Worm (Caenorhabditis elegans): ENCODE data around the gene paic-1.

The paic-1 gene

ce11 chrII:4372406-4372805, at the start of gene paic-1:
Gene paic-1, minus strand, starts transcription at chrII:4372525.
- TF ChIP-seq dao-5 (tag; optimal IDR thresholded peaks at IDR 0.05) (no peak), him-1 (tag; optimal IDR thresholded peaks at IDR 0.05) (no peak), W03F9.2 (tag; optimal IDR thresholded peaks at IDR 0.05) (no peak)

- no peak for TF ChIP-seq him-1 (tag; optimal IDR thresholded peaks at IDR 0.05)
- no peak for TF ChIP-seq W03F9.2 (tag; optimal IDR thresholded peaks at IDR 0.05)
- TF ChIP-seq dao-5 (tag; optimal IDR thresholded peaks at IDR 0.05), result no peak
Measured at ce11 chrII:4419956-4420355, 47.6 kb upstream of the paic-1 start, which contains the start of gene bpnt-1. Gene bpnt-1, plus strand, starts transcription at chrII:4420256.

- TF ChIP-seq W03F9.2 (tag; optimal IDR thresholded peaks at IDR 0.05) (no peak), him-1 (tag; optimal IDR thresholded peaks at IDR 0.05) (no peak), dao-5 (tag; optimal IDR thresholded peaks at IDR 0.05) (no peak)
Measured at ce11 chrII:4417333-4417732, 45.0 kb upstream of the paic-1 start, which contains the start of gene sod-5. Gene sod-5, plus strand, starts transcription at chrII:4417633.

ce11 chrII:4409650-4410049, 37.3 kb upstream of the paic-1 start:
- no peak for TF ChIP-seq dao-5 (tag; optimal IDR thresholded peaks at IDR 0.05)

ce11 chrII:4405358-4405757, 33.0 kb upstream of the paic-1 start, which contains the start of gene ZK430.5:
Gene ZK430.5, plus strand, starts transcription at chrII:4405658.
- no peak for TF ChIP-seq dao-5 (tag; optimal IDR thresholded peaks at IDR 0.05)
- no peak for TF ChIP-seq W03F9.2 (tag; optimal IDR thresholded peaks at IDR 0.05)
- TF ChIP-seq him-1 (tag; optimal IDR thresholded peaks at IDR 0.05), result no peak

- no peak for TF ChIP-seq him-1 (tag; optimal IDR thresholded peaks at IDR 0.05)
- TF ChIP-seq dao-5 (tag; optimal IDR thresholded peaks at IDR 0.05), result no peak
- TF ChIP-seq W03F9.2 (tag; optimal IDR thresholded peaks at IDR 0.05), result no peak
Measured at ce11 chrII:4394438-4394837, 22.1 kb upstream of the paic-1 start.

ce11 chrII:4392526-4393057, 20.3 kb upstream of the paic-1 start, which contains the start of gene mlt-7:
Gene mlt-7, plus strand, starts transcription at chrII:4393007.
- TF ChIP-seq dao-5 (tag; optimal IDR thresholded peaks at IDR 0.05) (no peak), him-1 (tag; optimal IDR thresholded peaks at IDR 0.05) (no peak), W03F9.2 (tag; optimal IDR thresholded peaks at IDR 0.05) (no peak)

- TF ChIP-seq dao-5 (tag; optimal IDR thresholded peaks at IDR 0.05), result no peak
- TF ChIP-seq W03F9.2 (tag; optimal IDR thresholded peaks at IDR 0.05), result no peak
- no peak for TF ChIP-seq him-1 (tag; optimal IDR thresholded peaks at IDR 0.05)
Measured at ce11 chrII:4391072-4391471, 18.7 kb upstream of the paic-1 start.

- TF ChIP-seq W03F9.2 (tag; optimal IDR thresholded peaks at IDR 0.05) (no peak), dao-5 (tag; optimal IDR thresholded peaks at IDR 0.05) (no peak), him-1 (tag; optimal IDR thresholded peaks at IDR 0.05) (no peak)
Measured at ce11 chrII:4383306-4383705, 11.0 kb upstream of the paic-1 start, which contains the start of gene fkh-6. Gene fkh-6, minus strand, starts transcription at chrII:4383406.

- TF ChIP-seq him-1 (tag; optimal IDR thresholded peaks at IDR 0.05) (no peak), W03F9.2 (tag; optimal IDR thresholded peaks at IDR 0.05) (no peak), dao-5 (tag; optimal IDR thresholded peaks at IDR 0.05) (no peak)
Measured at ce11 chrII:4378195-4378594, 5.9 kb upstream of the paic-1 start, which contains the start of gene B0286.1. Gene B0286.1, plus strand, starts transcription at chrII:4378495.

- TF ChIP-seq dao-5 (tag; optimal IDR thresholded peaks at IDR 0.05) (no peak), W03F9.2 (tag; optimal IDR thresholded peaks at IDR 0.05) (peak; percentile 79), him-1 (tag; optimal IDR thresholded peaks at IDR 0.05) (peak; percentile 79)
Measured at ce11 chrII:4376295-4377172, 4.2 kb upstream of the paic-1 start, which contains the start of gene ntl-2. Gene ntl-2, minus strand, starts transcription at chrII:4376465.

ce11 chrII:4374885-4375284, 2.6 kb upstream of the paic-1 start:
- TF ChIP-seq him-1 (tag; optimal IDR thresholded peaks at IDR 0.05) (no peak), dao-5 (tag; optimal IDR thresholded peaks at IDR 0.05) (no peak), W03F9.2 (tag; optimal IDR thresholded peaks at IDR 0.05) (no peak)

ce11 chrII:4372867-4373397, 607 bp upstream of the paic-1 start:
- TF ChIP-seq him-1 (tag; optimal IDR thresholded peaks at IDR 0.05) (no peak), W03F9.2 (tag; optimal IDR thresholded peaks at IDR 0.05) (no peak), dao-5 (tag; optimal IDR thresholded peaks at IDR 0.05) (no peak)

- TF ChIP-seq dao-5 (tag; optimal IDR thresholded peaks at IDR 0.05) (no peak), W03F9.2 (tag; optimal IDR thresholded peaks at IDR 0.05) (no peak), him-1 (tag; optimal IDR thresholded peaks at IDR 0.05) (no peak)
Measured at ce11 chrII:4370842-4371241, 1.5 kb downstream of the paic-1 start.
